Fruit fly (Drosophila melanogaster) whole organism, embryonic: ENCODE results near the gene idc.
A peak's percentile ranks its signal among the peaks of the same experiment; 100 is the strongest.

Experiments used
- ATbp ChIP-seq: fragments of 200-800 bp; sonication (Bioruptor generic); optimal IDR thresholded peaks from 2 replicates; lab custom pipeline; 2017; ENCODE audit warnings: missing biosample characterization, mild to moderate bottlenecking, missing genetic modification characterization, missing genetic modification reagents
- CG10274 ChIP-seq: fragments of 200-800 bp; sonication (Bioruptor generic); optimal IDR thresholded peaks from 3 replicates; lab custom pipeline; 2017; ENCODE audit warnings: missing biosample characterization, mild to moderate bottlenecking, missing genetic modification characterization
- CG10462 ChIP-seq: fragments of 200-800 bp; sonication (Bioruptor generic); optimal IDR thresholded peaks from 2 replicates; lab custom pipeline; 2016; ENCODE audit warnings: missing biosample characterization, missing genetic modification characterization
- CG11504 ChIP-seq: fragments of 200-800 bp; sonication (Bioruptor generic); optimal IDR thresholded peaks from 3 replicates; lab custom pipeline; 2019; ENCODE audit warnings: missing biosample characterization, mild to moderate bottlenecking, missing genetic modification characterization, moderate library complexity
- CG12219 ChIP-seq: fragments of 200-800 bp; sonication (Bioruptor generic); optimal IDR thresholded peaks from 3 replicates; lab custom pipeline; 2018; ENCODE audit warnings: missing biosample characterization, mild to moderate bottlenecking, missing genetic modification characterization
- CG12299 ChIP-seq: fragments of 200-800 bp; sonication (Bioruptor generic); optimal IDR thresholded peaks from 2 replicates; lab custom pipeline; 2018; ENCODE audit warnings: missing biosample characterization, mild to moderate bottlenecking, missing genetic modification characterization
- CG12391 ChIP-seq: fragments of 200-800 bp; sonication (Bioruptor generic); optimal IDR thresholded peaks from 3 replicates; lab custom pipeline; 2018; ENCODE audit warnings: missing biosample characterization, mild to moderate bottlenecking, missing genetic modification characterization, moderate library complexity
- CG12659 ChIP-seq: fragments of 200-800 bp; sonication (Bioruptor generic); optimal IDR thresholded peaks from 3 replicates; lab custom pipeline; 2017; ENCODE audit warnings: mild to moderate bottlenecking, missing biosample characterization, missing genetic modification reagents, missing genetic modification characterization
- CG13287 ChIP-seq: fragments of 200-800 bp; sonication (Bioruptor generic); IDR thresholded peaks from 2 replicates; pipeline ENCODE4 v1.3.6; 2022; ENCODE audit warnings: missing biosample characterization, missing genetic modification characterization; ENCODE audit not compliant: partially characterized antibody
- CG15073 ChIP-seq: fragments of 200-800 bp; sonication (Bioruptor generic); optimal IDR thresholded peaks from 2 replicates; lab custom pipeline; 2016; ENCODE audit warnings: missing biosample characterization, missing genetic modification characterization
- CG15514 ChIP-seq: fragments of 200-800 bp; sonication (Bioruptor generic); optimal IDR thresholded peaks from 3 replicates; lab custom pipeline; 2017; ENCODE audit warnings: missing biosample characterization, missing genetic modification characterization, mild to moderate bottlenecking, moderate library complexity, missing genetic modification reagents
- CG15601 ChIP-seq: fragments of 200-800 bp; sonication (Bioruptor generic); optimal IDR thresholded peaks from 3 replicates; lab custom pipeline; 2019; ENCODE audit warnings: missing biosample characterization, mild to moderate bottlenecking, missing genetic modification characterization, moderate library complexity
- CG1603 ChIP-seq: fragments of 200-800 bp; sonication (Bioruptor generic); optimal IDR thresholded peaks from 2 replicates; lab custom pipeline; 2019; ENCODE audit warnings: missing biosample characterization, mild to moderate bottlenecking, missing genetic modification characterization, moderate library complexity
- CG17359 ChIP-seq: fragments of 200-800 bp; sonication (Bioruptor generic); optimal IDR thresholded peaks from 3 replicates; lab custom pipeline; 2018; ENCODE audit warnings: missing biosample characterization, mild to moderate bottlenecking, missing genetic modification characterization, moderate library complexity
- CG17568 ChIP-seq: fragments of 200-800 bp; sonication (Bioruptor generic); optimal IDR thresholded peaks from 2 replicates; lab custom pipeline; 2018; ENCODE audit warnings: missing biosample characterization, mild to moderate bottlenecking, missing genetic modification characterization, moderate library complexity
- CG18476 ChIP-seq: fragments of 200-800 bp; sonication (Bioruptor generic); optimal IDR thresholded peaks from 2 replicates; lab custom pipeline; 2016; ENCODE audit warnings: missing biosample characterization, mild to moderate bottlenecking, missing genetic modification characterization
- CG31224 ChIP-seq: fragments of 200-800 bp; sonication (Bioruptor generic); IDR thresholded peaks from 2 replicates; pipeline ENCODE4 v1.3.6; 2022; ENCODE audit warnings: missing biosample characterization, missing genetic modification characterization
- CG34224 ChIP-seq: fragments of 200-800 bp; sonication (Bioruptor generic); IDR thresholded peaks from 3 replicates; pipeline ENCODE4 v1.3.6; 2022; ENCODE audit warnings: missing biosample characterization, missing genetic modification characterization; ENCODE audit not compliant: partially characterized antibody
- CG4617 ChIP-seq: fragments of 200-800 bp; sonication (Bioruptor generic); optimal IDR thresholded peaks from 3 replicates; lab custom pipeline; 2016; ENCODE audit warnings: missing biosample characterization, missing genetic modification characterization, borderline replicate concordance
- CG4820 ChIP-seq: fragments of 200-800 bp; sonication (Bioruptor generic); optimal IDR thresholded peaks from 3 replicates; lab custom pipeline; 2016; ENCODE audit warnings: missing biosample characterization, missing genetic modification characterization
- CG7786 ChIP-seq: fragments of 200-800 bp; sonication (Bioruptor generic); optimal IDR thresholded peaks from 2 replicates; lab custom pipeline; 2016; ENCODE audit warnings: missing biosample characterization, missing genetic modification characterization
- CG7928 ChIP-seq: fragments of 200-800 bp; sonication (Bioruptor generic); optimal IDR thresholded peaks from 2 replicates; lab custom pipeline; 2017; ENCODE audit warnings: missing biosample characterization, mild to moderate bottlenecking, missing genetic modification characterization
- CG7987 ChIP-seq: fragments of 200-800 bp; sonication (Bioruptor generic); optimal IDR thresholded peaks from 2 replicates; lab custom pipeline; 2018; ENCODE audit warnings: missing biosample characterization, mild to moderate bottlenecking, missing genetic modification characterization, moderate library complexity
- CG9932 ChIP-seq: fragments of 200-800 bp; sonication (Bioruptor generic); IDR thresholded peaks from 2 replicates; pipeline ENCODE4 v1.3.6; 2022; ENCODE audit warnings: missing biosample characterization, missing genetic modification characterization
- D19A ChIP-seq: fragments of 200-800 bp; optimal IDR thresholded peaks from 3 replicates; lab custom pipeline; 2019; ENCODE audit warnings: missing biosample characterization, mild to moderate bottlenecking, missing genetic modification characterization, moderate library complexity
- Drgx ChIP-seq: fragments of 200-800 bp; sonication (Bioruptor generic); IDR thresholded peaks from 2 replicates; pipeline ENCODE4 v1.3.6; 2022; ENCODE audit warnings: missing biosample characterization, missing genetic modification characterization
- Eip74EF ChIP-seq, 2 experiments: fragments of 200-800 bp in 1 of 2; fragments of >200 bp in 1 of 2; sonication (Bioruptor generic) in 1 of 2; optimal IDR thresholded peaks; 2 replicates each; lab custom pipeline; 2017 to 2019; ENCODE audit warnings: missing biosample characterization in 2 of 2, missing genetic modification characterization in 2 of 2, mild to moderate bottlenecking in 1 of 2, moderate library complexity in 1 of 2
- HmgD ChIP-seq: fragments of 200-800 bp; sonication (Bioruptor generic); optimal IDR thresholded peaks from 3 replicates; lab custom pipeline; 2016; ENCODE audit warnings: missing biosample characterization, missing genetic modification characterization
- Hr3 ChIP-seq: fragments of 200-800 bp; sonication (Bioruptor generic); optimal IDR thresholded peaks from 3 replicates; lab custom pipeline; 2016; ENCODE audit warnings: missing biosample characterization, missing genetic modification characterization
- Hr39 ChIP-seq: fragments of >200 bp; optimal IDR thresholded peaks from 2 replicates; lab custom pipeline; 2017
- NK7.1 ChIP-seq: fragments of 200-800 bp; sonication (Bioruptor generic); optimal IDR thresholded peaks from 3 replicates; lab custom pipeline; 2016; ENCODE audit warnings: missing biosample characterization, missing genetic modification characterization
- PHDP ChIP-seq: fragments of 200-800 bp; sonication (Bioruptor generic); optimal IDR thresholded peaks from 3 replicates; lab custom pipeline; 2018; ENCODE audit warnings: missing biosample characterization, mild to moderate bottlenecking, missing genetic modification characterization, moderate library complexity
- Pdp1 ChIP-seq, 2 experiments: fragments of 200-800 bp; sonication (Bioruptor generic); optimal IDR thresholded peaks; 3 replicates each; lab custom pipeline; 2016; ENCODE audit warnings: missing biosample characterization in 2 of 2, missing genetic modification characterization in 2 of 2, mild to moderate bottlenecking in 1 of 2, moderate library complexity in 1 of 2
- abd-A ChIP-seq: fragments of 200-800 bp; sonication (Bioruptor generic); optimal IDR thresholded peaks from 3 replicates; lab custom pipeline; 2019; ENCODE audit warnings: missing biosample characterization, mild to moderate bottlenecking, missing genetic modification characterization, moderate library complexity
- ara ChIP-seq: fragments of 200-800 bp; sonication (Bioruptor generic); IDR thresholded peaks from 2 replicates; pipeline ENCODE4 v1.3.6; 2022; ENCODE audit warnings: missing biosample characterization, missing genetic modification characterization
- cas ChIP-seq: fragments of 200-800 bp; sonication (Bioruptor generic); IDR thresholded peaks from 2 replicates; pipeline ENCODE4 v1.3.6; 2022; ENCODE audit warnings: missing biosample characterization, missing genetic modification characterization
- corto ChIP-seq: fragments of 200-800 bp; sonication (Bioruptor generic); optimal IDR thresholded peaks from 2 replicates; lab custom pipeline; 2016; ENCODE audit warnings: missing biosample characterization, mild to moderate bottlenecking, missing genetic modification characterization, moderate library complexity
- crc ChIP-seq: fragments of 200-800 bp; sonication (Bioruptor generic); optimal IDR thresholded peaks from 2 replicates; lab custom pipeline; 2016; ENCODE audit warnings: missing biosample characterization, missing genetic modification characterization
- dati ChIP-seq: fragments of 200-800 bp; sonication (Bioruptor generic); IDR thresholded peaks from 2 replicates; pipeline ENCODE4 v1.3.6; 2022; ENCODE audit warnings: missing biosample characterization, missing genetic modification characterization
- ham ChIP-seq: fragments of 200-800 bp; sonication (Bioruptor generic); IDR thresholded peaks from 2 replicates; pipeline ENCODE4 v1.3.6; 2022; ENCODE audit warnings: missing biosample characterization, missing genetic modification characterization
- hkb ChIP-seq, 2 experiments: fragments of 200-800 bp in 1 of 2; fragments of >200 bp in 1 of 2; sonication (Bioruptor generic) in 1 of 2; IDR thresholded peaks in 1 of 2; optimal IDR thresholded peaks in 1 of 2; 2 replicates each; pipeline versions ENCODE4 v1.3.6 to Lab custom; 2017 to 2022; ENCODE audit warnings: missing biosample characterization in 1 of 2, missing genetic modification characterization in 1 of 2
- hth ChIP-seq: fragments of >200 bp; optimal IDR thresholded peaks from 2 replicates; lab custom pipeline; 2017; ENCODE audit warnings: inconsistent platforms
- pb ChIP-seq: fragments of 200-800 bp; sonication (Bioruptor generic); optimal IDR thresholded peaks from 3 replicates; lab custom pipeline; 2016; ENCODE audit warnings: missing biosample characterization, missing genetic modification characterization
- prd ChIP-seq, 3 experiments: fragments of >200 bp in 2 of 3; fragments of 200-800 bp in 1 of 3; sonication (Bioruptor generic) in 1 of 3; optimal IDR thresholded peaks in 2 of 3; IDR thresholded peaks in 1 of 3; 2 replicates in 2 of 3; 3 replicates in 1 of 3; pipeline versions ENCODE4 v1.3.6 to Lab custom; 2017 to 2022; ENCODE audit warnings: missing biosample characterization in 1 of 3, missing genetic modification characterization in 1 of 3
- ro ChIP-seq: fragments of 200-800 bp; sonication (Bioruptor generic); IDR thresholded peaks from 2 replicates; pipeline ENCODE4 v1.3.6; 2022; ENCODE audit warnings: missing biosample characterization, missing genetic modification characterization
- sisA ChIP-seq: fragments of 200-800 bp; sonication (Bioruptor generic); IDR thresholded peaks from 2 replicates; pipeline ENCODE4 v1.3.6; 2022; ENCODE audit warnings: missing biosample characterization, missing genetic modification characterization
- so ChIP-seq: fragments of 200-800 bp; sonication (Bioruptor generic); IDR thresholded peaks from 3 replicates; pipeline ENCODE4 v1.3.6; 2022; ENCODE audit warnings: missing biosample characterization, missing genetic modification characterization
- z ChIP-seq: fragments of 200-800 bp; sonication (Bioruptor generic); IDR thresholded peaks from 3 replicates; pipeline ENCODE4 v1.3.6; 2022; ENCODE audit warnings: missing biosample characterization, missing genetic modification characterization

idc gene

DNA sequence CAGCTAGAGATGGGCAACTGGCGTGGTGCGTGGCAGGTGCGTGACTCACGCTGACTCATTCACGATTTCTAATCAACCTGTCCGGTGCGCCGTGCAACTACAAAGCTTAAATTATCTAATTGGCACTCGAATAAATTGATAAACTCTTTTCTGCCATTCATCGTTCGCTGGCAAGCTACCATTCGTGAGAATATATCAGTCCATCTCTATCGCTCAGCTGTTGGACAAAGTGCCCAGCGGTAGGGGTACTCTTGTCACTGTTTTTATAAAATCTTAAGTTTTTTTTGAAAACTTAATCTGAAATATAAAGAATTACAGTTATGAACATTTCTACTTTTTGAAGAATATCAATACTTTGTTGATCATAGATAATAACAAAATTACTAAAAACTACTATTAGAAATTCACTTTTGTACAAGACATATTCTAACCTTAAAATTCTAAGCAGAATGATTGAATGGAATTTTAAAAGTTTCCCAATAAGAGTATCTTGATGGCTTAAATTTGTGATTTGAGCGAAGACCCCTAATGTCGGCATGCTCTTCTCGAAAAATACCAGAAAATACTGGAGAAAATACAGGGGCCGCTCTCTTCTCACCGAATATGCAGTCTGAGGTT is 10.4 kb upstream of the idc start, which contains the start of the genes PIG-L and psidin (continued):
- TF ChIP-seq CG7928 (GFP tag; lab: Kevin White, UChicago): peak; percentile 36
- peak; percentile 80; the same call in 1 of the 2 replicates for TF ChIP-seq CG9932 (GFP tag; lab: Robert Waterston, UW)
- peak; percentile 24 for TF ChIP-seq CG18476 (GFP tag; lab: Kevin White, UChicago)
- no peak for TF ChIP-seq HmgD (GFP tag; lab: Kevin White, UChicago)
- peak; percentile 37 for TF ChIP-seq pb (GFP tag; lab: Kevin White, UChicago)
- TF ChIP-seq corto (GFP tag; lab: Kevin White, UChicago): no peak
- TF ChIP-seq CG10462 (GFP tag; lab: Kevin White, UChicago): peak; percentile 58
- peak; percentile 47 for TF ChIP-seq CG12219 (GFP tag; lab: Kevin White, UChicago)
- TF ChIP-seq CG15514 (GFP tag; lab: Kevin White, UChicago): peak; percentile 29
- no peak for TF ChIP-seq hth (lab: Kevin White, UChicago)
- peak; percentile 63 for TF ChIP-seq ara (GFP tag; lab: Robert Waterston, UW)
- TF ChIP-seq Hr39 (lab: Kevin White, UChicago): no peak
- TF ChIP-seq ro: no peak
- TF ChIP-seq hkb (optimal IDR thresholded peaks at IDR 0.05; lab: Kevin White, UChicago): no peak
- peak; percentile 61; the same call in 1 of the 2 replicates for TF ChIP-seq hkb (GFP tag; IDR thresholded peaks at IDR 0.05; lab: Robert Waterston, UW)
- TF ChIP-seq CG10274: peak; percentile 27
- TF ChIP-seq CG1603: peak; percentile 83
- no peak for TF ChIP-seq CG17568 (GFP tag; lab: Kevin White, UChicago)
- TF ChIP-seq CG13287: peak; percentile 96
- TF ChIP-seq CG4820 (GFP tag; lab: Kevin White, UChicago): peak; percentile 67
- peak; percentile 30 for TF ChIP-seq crc
- TF ChIP-seq D19A (tag; lab: Kevin White, UChicago): no peak
- TF ChIP-seq PHDP (tag; lab: Kevin White, UChicago): peak; percentile 88
- peak; percentile 84 for TF ChIP-seq CG15601
- no peak for TF ChIP-seq Eip74EF (GFP tag; optimal IDR thresholded peaks at IDR 0.05; lab: Kevin White, UChicago)
- TF ChIP-seq CG31224 (GFP tag; lab: Robert Waterston, UW): no peak; the same call in 1 of the 2 replicates
- peak; percentile 18 for TF ChIP-seq ATbp (GFP tag; lab: Kevin White, UChicago)
- peak; percentile 64 for TF ChIP-seq sisA (GFP tag; lab: Robert Waterston, UW)
- peak; percentile 57 for TF ChIP-seq CG17359 (tag; lab: Kevin White, UChicago)
- peak; percentile 52 for TF ChIP-seq NK7.1 (GFP tag; lab: Kevin White, UChicago)
- TF ChIP-seq CG11504 (tag; lab: Kevin White, UChicago): peak; percentile 80
- TF ChIP-seq abd-A (tag; lab: Kevin White, UChicago): no peak
- TF ChIP-seq CG34224 (GFP tag; lab: Robert Waterston, UW): peak; percentile 96
- peak; percentile 32 for TF ChIP-seq CG15073
- peak; percentile 61 for TF ChIP-seq CG4617 (GFP tag; lab: Kevin White, UChicago)
- TF ChIP-seq so (GFP tag; lab: Robert Waterston, UW): no peak; the same call in 2 of the 3 replicates
- 0 out of 2 replicates have a peak, but pooled peaks have one; percentile 8 for TF ChIP-seq cas (GFP tag; lab: Robert Waterston, UW)
- TF ChIP-seq prd (optimal IDR thresholded peaks at IDR 0.05; lab: Kevin White, UChicago): no peak
- peak; percentile 84; the same call in 2 of the 3 replicates for TF ChIP-seq prd (GFP tag; IDR thresholded peaks at IDR 0.05; lab: Robert Waterston, UW)
- peak; percentile 73 for TF ChIP-seq CG12299 (tag; lab: Kevin White, UChicago)
- peak; percentile 95 for TF ChIP-seq CG12391 (tag; lab: Kevin White, UChicago)
- TF ChIP-seq Drgx (GFP tag; lab: Robert Waterston, UW): peak; percentile 41
- TF ChIP-seq Pdp1 (GFP tag; optimal IDR thresholded peaks at IDR 0.05; lab: Kevin White, UChicago): peak; percentile 55 to 81
- TF ChIP-seq ham: no peak
- TF ChIP-seq CG7987 (GFP tag; lab: Kevin White, UChicago): no peak
- peak; percentile 75 for TF ChIP-seq CG7786 (GFP tag; lab: Kevin White, UChicago)
- 0 out of 2 replicates have a peak, but pooled peaks have one; percentile 33 for TF ChIP-seq dati (GFP tag; lab: Robert Waterston, UW)
- no peak for TF ChIP-seq z
- peak; percentile 87 for TF ChIP-seq Hr3
- peak; percentile 90 for TF ChIP-seq CG12659
